Worm (Caenorhabditis elegans) whole organism, L3 larva: ENCODE measurements around the gene str-211.

ENCODE experiments used
- R02D3.7 ChIP-seq: fragments of 150-350 bp; optimal IDR thresholded peaks from 2 replicates; lab custom pipeline; 2014; ENCODE audit warnings: missing biosample characterization, missing genetic modification characterization
- ZK546.5 ChIP-seq: sonication (generic microtip); optimal IDR thresholded peaks from 2 replicates; lab custom pipeline; 2017; ENCODE audit warnings: missing biosample characterization, missing genetic modification characterization
- aly-2 ChIP-seq: fragments of 150-350 bp; optimal IDR thresholded peaks from 2 replicates; lab custom pipeline; 2014; ENCODE audit warnings: missing biosample characterization, missing genetic modification characterization
- ama-1 ChIP-seq: fragments of 150-350 bp; optimal IDR thresholded peaks from 2 replicates; lab custom pipeline; 2018
- ceh-28 ChIP-seq: fragments of 150-350 bp; optimal IDR thresholded peaks from 2 replicates; lab custom pipeline; 2014; ENCODE audit warnings: missing biosample characterization, missing genetic modification reagents, missing genetic modification characterization
- ceh-82 ChIP-seq: fragments of 150-350 bp; optimal IDR thresholded peaks from 2 replicates; lab custom pipeline; 2014; ENCODE audit warnings: missing biosample characterization, missing genetic modification characterization
- ceh-9 ChIP-seq: sonication (generic microtip); optimal IDR thresholded peaks from 2 replicates; lab custom pipeline; 2018; ENCODE audit warnings: missing biosample characterization, missing genetic modification characterization
- daf-12 ChIP-seq: fragments of 150-350 bp; optimal IDR thresholded peaks from 2 replicates; lab custom pipeline; 2014; ENCODE audit warnings: missing biosample characterization, missing genetic modification reagents, missing genetic modification characterization
- egl-27 ChIP-seq: sonication (generic microtip); optimal IDR thresholded peaks from 4 replicates; lab custom pipeline; 2017; ENCODE audit warnings: missing biosample characterization, missing genetic modification reagents, missing genetic modification characterization
- egl-5 ChIP-seq: fragments of 150-350 bp; optimal IDR thresholded peaks from 2 replicates; lab custom pipeline; 2017; ENCODE audit warnings: missing biosample characterization, missing genetic modification reagents, missing genetic modification characterization, inconsistent platforms
- elt-2 ChIP-seq: sonication (generic microtip); optimal IDR thresholded peaks from 2 replicates; lab custom pipeline; 2016; ENCODE audit warnings: missing genetic modification reagents, mild to moderate bottlenecking, missing genetic modification characterization, missing compliant biosample characterization
- elt-3 ChIP-seq, 3 experiments: fragments of 150-350 bp in 1 of 3; sonication (generic microtip) in 2 of 3; optimal IDR thresholded peaks; 2 replicates in 2 of 3; 4 replicates in 1 of 3; lab custom pipeline; 2014 to 2017; ENCODE audit warnings: missing biosample characterization in 3 of 3, missing genetic modification characterization in 3 of 3
- eor-1 ChIP-seq, 2 experiments: fragments of 150-350 bp; optimal IDR thresholded peaks; 2 replicates each; lab custom pipeline; 2014 to 2018; ENCODE audit warnings: missing biosample characterization in 2 of 2, missing genetic modification characterization in 2 of 2
- fkh-10 ChIP-seq: sonication (generic microtip); optimal IDR thresholded peaks from 2 replicates; lab custom pipeline; 2017; ENCODE audit warnings: missing biosample characterization, missing genetic modification reagents, missing genetic modification characterization
- fos-1 ChIP-seq: fragments of 150-350 bp; optimal IDR thresholded peaks from 2 replicates; lab custom pipeline; 2014; ENCODE audit warnings: missing biosample characterization, missing genetic modification characterization
- hmg-11 ChIP-seq: sonication (generic microtip); optimal IDR thresholded peaks from 2 replicates; lab custom pipeline; 2016; ENCODE audit warnings: missing genetic modification characterization, missing compliant biosample characterization
- jun-1 ChIP-seq: fragments of 150-350 bp; optimal IDR thresholded peaks from 2 replicates; lab custom pipeline; 2014; ENCODE audit warnings: missing biosample characterization, missing genetic modification reagents, missing genetic modification characterization
- lin-39 ChIP-seq: fragments of 150-350 bp; optimal IDR thresholded peaks from 2 replicates; lab custom pipeline; 2018; ENCODE audit warnings: missing biosample characterization, missing genetic modification reagents, missing genetic modification characterization
- lsy-12 ChIP-seq: sonication (generic microtip); optimal IDR thresholded peaks from 2 replicates; lab custom pipeline; 2016; ENCODE audit warnings: mild to moderate bottlenecking, missing genetic modification characterization, missing compliant biosample characterization
- mdl-1 ChIP-seq: fragments of 150-350 bp; optimal IDR thresholded peaks from 2 replicates; lab custom pipeline; 2014; ENCODE audit warnings: missing biosample characterization, missing genetic modification characterization
- mml-1 ChIP-seq: fragments of 150-350 bp; sonication (generic microtip); optimal IDR thresholded peaks from 3 replicates; lab custom pipeline; 2014; ENCODE audit warnings: missing biosample characterization, missing genetic modification characterization
- nhr-12 ChIP-seq: fragments of 150-350 bp; optimal IDR thresholded peaks from 2 replicates; lab custom pipeline; 2014; ENCODE audit warnings: missing biosample characterization, missing genetic modification characterization
- nhr-28 ChIP-seq: fragments of 150-350 bp; optimal IDR thresholded peaks from 2 replicates; lab custom pipeline; 2014; ENCODE audit warnings: missing biosample characterization, missing genetic modification characterization
- nhr-67 ChIP-seq: fragments of 150-350 bp; optimal IDR thresholded peaks from 2 replicates; lab custom pipeline; 2014; ENCODE audit warnings: missing biosample characterization, missing genetic modification characterization
- nhr-76 ChIP-seq: fragments of 150-350 bp; sonication (generic microtip); optimal IDR thresholded peaks from 5 replicates; lab custom pipeline; 2014; ENCODE audit warnings: missing biosample characterization, missing genetic modification characterization
- nhr-77 ChIP-seq: fragments of 150-350 bp; optimal IDR thresholded peaks from 2 replicates; lab custom pipeline; 2014; ENCODE audit warnings: missing biosample characterization, missing genetic modification characterization
- pha-4 ChIP-seq: fragments of 150-350 bp; optimal IDR thresholded peaks from 2 replicates; lab custom pipeline; 2014; ENCODE audit warnings: missing biosample characterization, missing genetic modification reagents, missing genetic modification characterization
- pqm-1 ChIP-seq: fragments of 150-350 bp; optimal IDR thresholded peaks from 2 replicates; lab custom pipeline; 2017; ENCODE audit warnings: missing biosample characterization, missing genetic modification characterization, inconsistent platforms
- skn-1 ChIP-seq: fragments of 150-350 bp; optimal IDR thresholded peaks from 2 replicates; lab custom pipeline; 2014; ENCODE audit warnings: missing biosample characterization, missing genetic modification characterization
- snpc-4 ChIP-seq: fragments of 150-350 bp; optimal IDR thresholded peaks from 2 replicates; lab custom pipeline; 2014; ENCODE audit warnings: missing biosample characterization, missing genetic modification characterization
- tbx-2 ChIP-seq: sonication (generic microtip); optimal IDR thresholded peaks from 2 replicates; lab custom pipeline; 2016; ENCODE audit warnings: mild to moderate bottlenecking, missing genetic modification characterization, missing compliant biosample characterization
- unc-62 ChIP-seq: fragments of 150-350 bp; sonication (generic microtip); optimal IDR thresholded peaks from 4 replicates; lab custom pipeline; 2014; ENCODE audit warnings: missing biosample characterization, missing genetic modification reagents, missing genetic modification characterization
- ztf-4 ChIP-seq: fragments of 150-350 bp; optimal IDR thresholded peaks from 2 replicates; lab custom pipeline; 2014; ENCODE audit warnings: missing biosample characterization, missing genetic modification characterization

Gene str-211

ce11 chrV:4964671-4965420 lies 20.7 kb upstream of the str-211 start:
- TF ChIP-seq snpc-4 (tag; lab: Kevin White, UChicago) (no peak), elt-2 (tag; lab: Kevin White, UChicago) (peak; percentile 85), aly-2 (tag; lab: Kevin White, UChicago) (no peak), nhr-12 (tag; lab: Kevin White, UChicago) (no peak), R02D3.7 (tag; lab: Kevin White, UChicago) (no peak), nhr-77 (tag; lab: Kevin White, UChicago) (no peak), jun-1 (tag; lab: Kevin White, UChicago) (no peak), skn-1 (tag; lab: Kevin White, UChicago) (peak; percentile 86), pha-4 (tag; lab: Kevin White, UChicago) (peak; percentile 78), ceh-9 (tag; lab: Kevin White, UChicago) (no peak), fos-1 (tag; lab: Kevin White, UChicago) (no peak), nhr-76 (tag; lab: Kevin White, UChicago) (no peak), pqm-1 (tag; lab: Kevin White, UChicago) (peak; percentile 5), mdl-1 (no peak), lsy-12 (tag; lab: Kevin White, UChicago) (no peak), unc-62 (no peak), elt-3 (tag; optimal IDR thresholded peaks at IDR 0.05; lab: Kevin White, UChicago) (no peak), ceh-82 (tag; lab: Kevin White, UChicago) (no peak), eor-1 (tag; optimal IDR thresholded peaks at IDR 0.05; lab: Kevin White, UChicago) (no peak), fkh-10 (no peak)

- TF ChIP-seq ZK546.5 (tag; lab: Kevin White, UChicago) (no peak), ceh-9 (tag; lab: Kevin White, UChicago) (no peak), egl-27 (tag; lab: Kevin White, UChicago) (no peak), mml-1 (tag; lab: Kevin White, UChicago) (no peak), ztf-4 (no peak), ama-1 (lab: Kevin White, UChicago) (peak; percentile 57), elt-2 (tag; lab: Kevin White, UChicago) (no peak)
Measured at ce11 chrV:4964020-4964635, 20.0 kb upstream of the str-211 start.

- TF ChIP-seq ceh-9 (tag; lab: Kevin White, UChicago) = no peak
- TF ChIP-seq eor-1 (tag; optimal IDR thresholded peaks at IDR 0.05; lab: Kevin White, UChicago) = no peak
Measured at ce11 chrV:4963606-4964005, 19.5 kb upstream of the str-211 start.

- TF ChIP-seq tbx-2 (tag; lab: Kevin White, UChicago) (no peak), ceh-9 (tag; lab: Kevin White, UChicago) (no peak), nhr-28 (tag; lab: Kevin White, UChicago) (no peak), pha-4 (tag; lab: Kevin White, UChicago) (peak; percentile 32), snpc-4 (tag; lab: Kevin White, UChicago) (no peak), aly-2 (tag; lab: Kevin White, UChicago) (no peak), egl-5 (tag; lab: Kevin White, UChicago) (peak; percentile 75), egl-27 (tag; lab: Kevin White, UChicago) (no peak), mdl-1 (no peak), elt-2 (tag; lab: Kevin White, UChicago) (no peak), elt-3 (tag; optimal IDR thresholded peaks at IDR 0.05; lab: Kevin White, UChicago) (no peak), hmg-11 (tag; lab: Kevin White, UChicago) (peak; percentile 5), lin-39 (tag; lab: Kevin White, UChicago) (peak; percentile 11), nhr-76 (tag; lab: Kevin White, UChicago) (no peak), nhr-67 (tag; lab: Kevin White, UChicago) (no peak), jun-1 (tag; lab: Kevin White, UChicago) (no peak), daf-12 (no peak), skn-1 (tag; lab: Kevin White, UChicago) (no peak), lsy-12 (tag; lab: Kevin White, UChicago) (no peak), ceh-28 (tag; lab: Kevin White, UChicago) (no peak)
Measured at ce11 chrV:4962968-4963367, 18.8 kb upstream of the str-211 start, which contains the start of gene tam-1. Gene tam-1 (minus strand): TSS chrV:4963102.
